Fruit fly (Drosophila melanogaster): ENCODE measurements around the gene AIF.

Gene AIF

DNA sequence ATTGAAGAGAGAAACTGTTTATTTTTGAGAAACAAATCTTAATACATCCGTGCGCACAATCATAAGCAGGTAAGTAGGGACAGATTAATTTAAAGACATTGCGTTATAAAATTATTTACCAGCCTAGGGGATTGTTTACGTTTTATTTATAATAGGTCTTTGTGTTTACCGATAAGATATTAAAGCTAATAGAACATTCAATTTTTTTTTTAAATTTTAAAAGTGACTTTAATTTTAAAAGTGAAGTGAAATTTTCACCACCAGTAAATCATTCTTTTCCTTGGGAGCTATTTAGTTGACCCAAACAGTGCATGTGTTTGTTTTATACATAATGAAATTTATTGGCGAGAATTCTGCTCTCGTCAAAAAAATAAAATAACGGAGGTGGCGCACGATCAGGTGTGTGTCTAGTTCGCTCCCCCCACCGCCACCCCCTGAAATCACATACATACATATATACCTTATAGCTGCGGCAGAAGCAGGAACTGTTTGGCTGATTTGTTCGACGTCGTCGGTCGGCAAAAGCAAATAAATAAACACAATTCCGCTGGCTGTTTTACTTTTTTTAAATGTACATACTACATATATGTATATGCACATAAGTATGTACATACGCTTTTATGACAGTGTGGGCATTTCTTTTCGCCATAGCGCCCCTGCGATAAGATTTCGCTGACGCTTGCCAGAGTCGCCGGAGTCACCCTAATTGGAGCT lies 24.5 kb downstream of the AIF start (continued):
- TF ChIP-seq Spps (tag; optimal IDR thresholded peaks at IDR 0.05) (no peak), CG30403 (GFP tag; optimal IDR thresholded peaks at IDR 0.05) (peak; percentile 52), ken (GFP tag; IDR thresholded peaks at IDR 0.05) (no peak), CG10209 (GFP tag; optimal IDR thresholded peaks at IDR 0.05) (peak; percentile 36), CG17361 (GFP tag; IDR thresholded peaks at IDR 0.05) (peak; percentile 62; the same call in 2 of the 3 replicates), CkIIα-i1 (GFP tag; IDR thresholded peaks at IDR 0.05) (no peak), ato (GFP tag; IDR thresholded peaks at IDR 0.05; ENCODE audit: partially characterized antibody) (no peak), crp (GFP tag; optimal IDR thresholded peaks at IDR 0.05) (no peak), BEAF-32 (GFP tag; optimal IDR thresholded peaks at IDR 0.05) (no peak), Xbp1 (GFP tag; optimal IDR thresholded peaks at IDR 0.05) (peak; percentile 24), CG4328 (GFP tag; optimal IDR thresholded peaks at IDR 0.05) (no peak), Dp (GFP tag; optimal IDR thresholded peaks at IDR 0.05) (no peak), sug (tag; optimal IDR thresholded peaks at IDR 0.05) (peak; percentile 39), nom (GFP tag; optimal IDR thresholded peaks at IDR 0.05) (peak; percentile 60), chn (GFP tag; optimal IDR thresholded peaks at IDR 0.05) (no peak), Hmx (GFP tag; optimal IDR thresholded peaks at IDR 0.05) (no peak), CG6175 (GFP tag; IDR thresholded peaks at IDR 0.05) (0 out of 3 replicates have a peak, but pooled peaks have one; percentile 48), toy (GFP tag; IDR thresholded peaks at IDR 0.05) (0 out of 2 replicates have a peak, but pooled peaks have one; percentile 45), HLH3B (GFP tag; IDR thresholded peaks at IDR 0.05) (0 out of 2 replicates have a peak, but pooled peaks have one; percentile 40), ttk (GFP tag; IDR thresholded peaks at IDR 0.05) (no peak), knrl (GFP tag; IDR thresholded peaks at IDR 0.05; ENCODE audit: partially characterized antibody) (no peak), CG16813 (GFP tag; IDR thresholded peaks at IDR 0.05; ENCODE audit: partially characterized antibody) (no peak), Med (GFP tag) (peak; percentile 83), CG11093 (GFP tag; IDR thresholded peaks at IDR 0.05) (no peak), gem (tag; optimal IDR thresholded peaks at IDR 0.05) (peak; percentile 79), z (GFP tag; IDR thresholded peaks at IDR 0.05) (no peak), CG18619 (GFP tag; optimal IDR thresholded peaks at IDR 0.05) (peak; percentile 53), CG32767 (GFP tag; IDR thresholded peaks at IDR 0.05) (no peak), CG10543 (GFP tag; optimal IDR thresholded peaks at IDR 0.05) (peak; percentile 72), CG7745 (tag; optimal IDR thresholded peaks at IDR 0.05) (no peak), cad (GFP tag; optimal IDR thresholded peaks at IDR 0.05) (peak; percentile 36), dysf (GFP tag; IDR thresholded peaks at IDR 0.05) (peak; percentile 64; the same call in 1 of the 3 replicates), CG3281 (GFP tag; optimal IDR thresholded peaks at IDR 0.05) (peak; percentile 80), row (GFP tag; IDR thresholded peaks at IDR 0.05) (peak; percentile 67), CG2202 (tag; optimal IDR thresholded peaks at IDR 0.05) (no peak), dpn (GFP tag; optimal IDR thresholded peaks at IDR 0.05) (no peak), luna (GFP tag; optimal IDR thresholded peaks at IDR 0.05) (no peak), Six4 (GFP tag; optimal IDR thresholded peaks at IDR 0.05) (no peak), Poxn (GFP tag; IDR thresholded peaks at IDR 0.05) (no peak), Mad (GFP tag; optimal IDR thresholded peaks at IDR 0.05) (no peak), cg (GFP tag; optimal IDR thresholded peaks at IDR 0.05) (no peak), eve (GFP tag; optimal IDR thresholded peaks at IDR 0.05) (peak in 1 of 2 experiments; percentile 58), sisA (GFP tag; IDR thresholded peaks at IDR 0.05) (no peak), peb (GFP tag; IDR thresholded peaks at IDR 0.05) (no peak), HmgD (GFP tag; optimal IDR thresholded peaks at IDR 0.05) (no peak), gfzf (GFP tag; optimal IDR thresholded peaks at IDR 0.05) (no peak), HmgZ (tag; optimal IDR thresholded peaks at IDR 0.05) (no peak), CG10959 (GFP tag; IDR thresholded peaks at IDR 0.05) (no peak), PHDP (tag; optimal IDR thresholded peaks at IDR 0.05) (peak; percentile 70), CG1603 (tag; optimal IDR thresholded peaks at IDR 0.05) (no peak)
